Worm (Caenorhabditis elegans) whole organism, late embryonic: ENCODE data around the gene erh-2.

Experiments used
- C38D4.7 ChIP-seq: fragments of 200-800 bp; sonication (Bioruptor generic); optimal IDR thresholded peaks from 2 replicates; lab custom pipeline; 2018; ENCODE audit warnings: mild to moderate bottlenecking, missing genetic modification characterization, moderate library complexity, missing compliant biosample characterization
- F13H6.1 ChIP-seq: sonication (generic microtip); optimal IDR thresholded peaks from 2 replicates; lab custom pipeline; 2016; ENCODE audit warnings: missing genetic modification characterization, missing compliant biosample characterization
- K02D7.2 ChIP-seq: sonication (generic microtip); optimal IDR thresholded peaks from 2 replicates; lab custom pipeline; 2017; ENCODE audit warnings: mild to moderate bottlenecking, missing genetic modification characterization, missing compliant biosample characterization
- Y22D7AL.16 ChIP-seq: sonication (generic microtip); optimal IDR thresholded peaks from 2 replicates; lab custom pipeline; 2016; ENCODE audit warnings: missing genetic modification characterization, missing compliant biosample characterization
- ceh-14 ChIP-seq: sonication (generic microtip); optimal IDR thresholded peaks from 2 replicates; lab custom pipeline; 2016; ENCODE audit warnings: missing genotype, missing genetic modification characterization, missing compliant biosample characterization
- ceh-19 ChIP-seq: fragments of 200-800 bp; sonication (Bioruptor generic); optimal IDR thresholded peaks from 2 replicates; lab custom pipeline; 2018; ENCODE audit warnings: mild to moderate bottlenecking, missing genetic modification characterization, missing compliant biosample characterization
- ceh-2 ChIP-seq: sonication (generic microtip); optimal IDR thresholded peaks from 2 replicates; lab custom pipeline; 2016; ENCODE audit warnings: missing genotype, missing genetic modification characterization, missing compliant biosample characterization
- ceh-22 ChIP-seq: sonication (generic microtip); optimal IDR thresholded peaks from 2 replicates; lab custom pipeline; 2017; ENCODE audit warnings: missing biosample characterization, missing genetic modification characterization
- ceh-24 ChIP-seq: sonication (generic microtip); optimal IDR thresholded peaks from 2 replicates; lab custom pipeline; 2016; ENCODE audit warnings: mild to moderate bottlenecking, missing genetic modification characterization, missing compliant biosample characterization
- ceh-31 ChIP-seq: sonication (generic microtip); optimal IDR thresholded peaks from 2 replicates; lab custom pipeline; 2016; ENCODE audit warnings: missing genetic modification characterization, missing compliant biosample characterization
- ceh-45 ChIP-seq: fragments of 200-800 bp; sonication (Bioruptor generic); IDR thresholded peaks from 2 replicates; pipeline ENCODE4 v1.3.6; 2022; ENCODE audit warnings: missing genetic modification reagents, missing genetic modification characterization, missing compliant biosample characterization
- ceh-48 ChIP-seq: sonication (generic microtip); optimal IDR thresholded peaks from 2 replicates; lab custom pipeline; 2016; ENCODE audit warnings: missing genetic modification characterization, inconsistent platforms, missing compliant biosample characterization
- ceh-6 ChIP-seq: fragments of 200-800 bp; sonication (Bioruptor generic); optimal IDR thresholded peaks from 2 replicates; lab custom pipeline; 2018; ENCODE audit warnings: mild to moderate bottlenecking, missing genetic modification characterization, missing compliant biosample characterization
- che-1 ChIP-seq: sonication (generic microtip); optimal IDR thresholded peaks from 2 replicates; lab custom pipeline; 2016; ENCODE audit warnings: mild to moderate bottlenecking, missing genetic modification characterization, missing compliant biosample characterization
- dve-1 ChIP-seq: sonication (generic microtip); optimal IDR thresholded peaks from 2 replicates; lab custom pipeline; 2017; ENCODE audit warnings: antibody characterized with exemption, mild to moderate bottlenecking, missing genetic modification characterization, missing compliant biosample characterization
- elt-2 ChIP-seq: sonication (generic microtip); optimal IDR thresholded peaks from 2 replicates; lab custom pipeline; 2016; ENCODE audit warnings: missing genetic modification reagents, missing genetic modification characterization, missing compliant biosample characterization
- elt-4 ChIP-seq: sonication (generic microtip); optimal IDR thresholded peaks from 2 replicates; lab custom pipeline; 2016; ENCODE audit warnings: missing genetic modification characterization, missing compliant biosample characterization
- fkh-10 ChIP-seq: fragments of 150-350 bp; optimal IDR thresholded peaks from 2 replicates; lab custom pipeline; 2014; ENCODE audit warnings: missing biosample characterization, missing genetic modification reagents, missing genetic modification characterization
- hlh-8 ChIP-seq: sonication (generic microtip); optimal IDR thresholded peaks from 2 replicates; lab custom pipeline; 2016; ENCODE audit warnings: missing genotype, missing genetic modification characterization, missing compliant biosample characterization
- lim-6 ChIP-seq: sonication (generic microtip); optimal IDR thresholded peaks from 2 replicates; lab custom pipeline; 2016; ENCODE audit warnings: missing genetic modification characterization, missing compliant biosample characterization
- madf-2 ChIP-seq: sonication (generic microtip); optimal IDR thresholded peaks from 2 replicates; lab custom pipeline; 2017; ENCODE audit warnings: missing genetic modification characterization, missing compliant biosample characterization
- mec-3 ChIP-seq: sonication (generic microtip); optimal IDR thresholded peaks from 2 replicates; lab custom pipeline; 2016; ENCODE audit warnings: borderline replicate concordance, missing genetic modification characterization, missing compliant biosample characterization
- nfya-1 ChIP-seq: sonication (generic microtip); optimal IDR thresholded peaks from 2 replicates; lab custom pipeline; 2017; ENCODE audit warnings: missing genetic modification characterization, mild to moderate bottlenecking, missing compliant biosample characterization, antibody characterized with exemption, moderate library complexity
- nhr-11 ChIP-seq: fragments of 150-350 bp; optimal IDR thresholded peaks from 2 replicates; lab custom pipeline; 2014; ENCODE audit warnings: missing biosample characterization, missing genetic modification characterization
- nhr-232 ChIP-seq: sonication (generic microtip); optimal IDR thresholded peaks from 2 replicates; lab custom pipeline; 2016; ENCODE audit warnings: missing genetic modification characterization, missing compliant biosample characterization
- npax-4 ChIP-seq: sonication (generic microtip); optimal IDR thresholded peaks from 2 replicates; lab custom pipeline; 2016; ENCODE audit warnings: missing genetic modification characterization, missing compliant biosample characterization
- odd-2 ChIP-seq: sonication (generic microtip); optimal IDR thresholded peaks from 2 replicates; lab custom pipeline; 2017; ENCODE audit warnings: antibody characterized with exemption, mild to moderate bottlenecking, missing genetic modification characterization, missing compliant biosample characterization
- pat-9 ChIP-seq: fragments of 200-800 bp; sonication (Bioruptor generic); optimal IDR thresholded peaks from 2 replicates; lab custom pipeline; 2018; ENCODE audit warnings: mild to moderate bottlenecking, missing genetic modification characterization, moderate library complexity, missing compliant biosample characterization
- pax-1 ChIP-seq: fragments of 150-350 bp; optimal IDR thresholded peaks from 2 replicates; lab custom pipeline; 2014; ENCODE audit warnings: missing biosample characterization, missing genetic modification characterization
- pha-2 ChIP-seq: sonication (generic microtip); optimal IDR thresholded peaks from 2 replicates; lab custom pipeline; 2017; ENCODE audit warnings: mild to moderate bottlenecking, missing genetic modification characterization, missing compliant biosample characterization
- pha-4 ChIP-seq: fragments of 150-350 bp; optimal IDR thresholded peaks from 2 replicates; lab custom pipeline; 2018; ENCODE audit warnings: missing biosample characterization, missing genetic modification reagents, missing genetic modification characterization
- ref-2 ChIP-seq: sonication (generic microtip); optimal IDR thresholded peaks from 2 replicates; lab custom pipeline; 2016; ENCODE audit warnings: missing genetic modification characterization, missing compliant biosample characterization
- syd-9 ChIP-seq: sonication (generic microtip); optimal IDR thresholded peaks from 2 replicates; lab custom pipeline; 2016; ENCODE audit warnings: mild to moderate bottlenecking, missing genetic modification characterization, moderate library complexity, missing compliant biosample characterization
- tbx-7 ChIP-seq: sonication (generic microtip); optimal IDR thresholded peaks from 2 replicates; lab custom pipeline; 2016; ENCODE audit warnings: missing genotype, missing genetic modification characterization, missing compliant biosample characterization
- unc-3 ChIP-seq, 2 experiments: fragments of 200-800 bp in 1 of 2; sonication (Bioruptor generic) in 1 of 2; sonication (generic microtip) in 1 of 2; conservative IDR thresholded peaks in 1 of 2; optimal IDR thresholded peaks in 1 of 2; 2 replicates each; pipeline versions ENCODE4 v1.3.6 to Lab custom; 2016 to 2022; ENCODE audit warnings: missing compliant biosample characterization in 2 of 2, missing genetic modification characterization in 2 of 2, missing genetic modification reagents in 1 of 2
- unc-55 ChIP-seq: sonication (generic microtip); optimal IDR thresholded peaks from 2 replicates; lab custom pipeline; 2017; ENCODE audit warnings: missing biosample characterization, missing genetic modification reagents, missing genetic modification characterization
- unc-86 ChIP-seq: sonication (generic microtip); optimal IDR thresholded peaks from 2 replicates; lab custom pipeline; 2016; ENCODE audit warnings: missing genetic modification characterization, missing compliant biosample characterization
- ztf-16 ChIP-seq: sonication (generic microtip); optimal IDR thresholded peaks from 2 replicates; lab custom pipeline; 2017; ENCODE audit warnings: missing genetic modification characterization, missing compliant biosample characterization

erh-2 gene

ce11 chrIII:4594324-4594723 is 1.3 kb downstream of the erh-2 start, which contains the start of gene apc-11:
apc-11 (minus strand) TSS chrIII:4594424.
- no peak for TF ChIP-seq pat-9 (tag; lab: Kevin White, UChicago)
- TF ChIP-seq unc-3 (GFP tag; conservative IDR thresholded peaks at IDR 0.05; lab: Robert Waterston, UW) = no peak
- no peak for TF ChIP-seq unc-3 (tag; optimal IDR thresholded peaks at IDR 0.05; lab: Kevin White, UChicago)
- no peak for TF ChIP-seq fkh-10
- TF ChIP-seq ceh-31 (tag; lab: Kevin White, UChicago) = no peak
- TF ChIP-seq ztf-16 (tag; lab: Kevin White, UChicago) = no peak
- TF ChIP-seq mec-3 = no peak
- no peak for TF ChIP-seq nhr-232 (tag; lab: Kevin White, UChicago)
- no peak for TF ChIP-seq ceh-22
- TF ChIP-seq nhr-11 (tag; lab: Kevin White, UChicago) = no peak
- no peak for TF ChIP-seq lim-6 (tag; lab: Kevin White, UChicago)
- no peak for TF ChIP-seq ceh-48 (tag; lab: Kevin White, UChicago)

ce11 chrIII:4594762-4595523 is 1.9 kb downstream of the erh-2 start:
- TF ChIP-seq ceh-45 (GFP tag; lab: Robert Waterston, UW) (no peak), madf-2 (tag; lab: Kevin White, UChicago) (no peak), C38D4.7 (GFP tag; lab: Kevin White, UChicago) (no peak), tbx-7 (tag; lab: Kevin White, UChicago) (no peak), ceh-14 (no peak), Y22D7AL.16 (tag; lab: Kevin White, UChicago) (no peak), dve-1 (tag; lab: Kevin White, UChicago) (no peak), nfya-1 (no peak), pha-4 (tag; lab: Kevin White, UChicago) (no peak)

ce11 chrIII:4595771-4596227 is 2.8 kb downstream of the erh-2 start, which contains the start of gene asb-1:
asb-1 (minus strand) TSS chrIII:4595821.
- TF ChIP-seq ceh-19 (GFP tag; lab: Kevin White, UChicago) (no peak), pha-2 (tag; lab: Kevin White, UChicago) (no peak), odd-2 (tag; lab: Kevin White, UChicago) (no peak), F13H6.1 (tag; lab: Kevin White, UChicago) (no peak), unc-86 (no peak), ref-2 (no peak), unc-55 (no peak), ceh-24 (tag; lab: Kevin White, UChicago) (no peak), ceh-6 (GFP tag; lab: Kevin White, UChicago) (no peak), hlh-8 (tag; lab: Kevin White, UChicago) (no peak), K02D7.2 (no peak), elt-4 (tag; lab: Kevin White, UChicago) (no peak), dve-1 (tag; lab: Kevin White, UChicago) (no peak), syd-9 (no peak), ceh-2 (tag; lab: Kevin White, UChicago) (no peak)

ce11 chrIII:4600139-4600762 is 7.2 kb downstream of the erh-2 start, which contains the start of gene mab-21:
mab-21 (plus strand) TSS chrIII:4600753.
- TF ChIP-seq elt-4 (tag; lab: Kevin White, UChicago) (no peak), elt-2 (tag; lab: Kevin White, UChicago) (peak; percentile 70), che-1 (no peak), npax-4 (tag; lab: Kevin White, UChicago) (no peak), pax-1 (tag; lab: Kevin White, UChicago) (no peak), pha-2 (tag; lab: Kevin White, UChicago) (no peak), unc-55 (peak; percentile 25), pha-4 (tag; lab: Kevin White, UChicago) (no peak)
